Worm (Caenorhabditis elegans): ENCODE results near the gene nipa-1.

DNA sequence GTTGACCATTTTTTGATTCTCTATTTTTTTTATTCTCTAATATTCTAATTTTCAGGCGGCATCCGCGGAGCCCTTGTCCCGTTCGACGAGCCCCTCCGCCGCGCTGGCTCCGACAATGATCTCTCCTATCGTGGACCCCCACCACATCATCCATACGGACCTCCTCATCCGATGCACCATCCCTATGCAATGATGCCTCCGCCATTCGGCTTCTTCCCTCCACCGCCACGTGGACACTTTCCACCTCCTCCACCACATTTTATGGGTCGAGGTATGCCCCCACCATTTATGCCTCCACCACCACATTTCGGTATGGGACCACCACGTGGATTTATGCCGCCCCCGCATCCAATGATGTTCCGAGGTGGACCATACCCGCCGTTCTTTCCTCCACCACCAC is 42.4 kb upstream of the nipa-1 start:
- TF ChIP-seq zag-1 (tag; optimal IDR thresholded peaks at IDR 0.05) (no peak), ama-1 (optimal IDR thresholded peaks at IDR 0.05) (no peak), ztf-11 (tag; optimal IDR thresholded peaks at IDR 0.05) (no peak), ceh-28 (tag; optimal IDR thresholded peaks at IDR 0.05) (no peak), pha-4 (tag; optimal IDR thresholded peaks at IDR 0.05) (no peak), nhr-77 (tag; optimal IDR thresholded peaks at IDR 0.05) (no peak), mdl-1 (tag; optimal IDR thresholded peaks at IDR 0.05) (no peak), nhr-23 (tag; optimal IDR thresholded peaks at IDR 0.05) (no peak), daf-12 (tag; optimal IDR thresholded peaks at IDR 0.05) (no peak), snpc-4 (tag; optimal IDR thresholded peaks at IDR 0.05) (no peak), nhr-11 (tag; optimal IDR thresholded peaks at IDR 0.05) (no peak), elt-3 (tag; optimal IDR thresholded peaks at IDR 0.05) (no peak), pqm-1 (tag; optimal IDR thresholded peaks at IDR 0.05) (no peak), nhr-28 (tag; optimal IDR thresholded peaks at IDR 0.05) (no peak)
